Fruit fly (Drosophila melanogaster) whole organism, embryonic: ENCODE measurements around the gene ps.

ENCODE experiments used
- CG10147 ChIP-seq: fragments of 200-800 bp; sonication (Bioruptor generic); optimal IDR thresholded peaks from 2 replicates; lab custom pipeline; 2019; ENCODE audit warnings: missing biosample characterization, mild to moderate bottlenecking, missing genetic modification characterization, moderate library complexity
- CG10274 ChIP-seq: fragments of 200-800 bp; sonication (Bioruptor generic); optimal IDR thresholded peaks from 3 replicates; lab custom pipeline; 2017; ENCODE audit warnings: missing biosample characterization, mild to moderate bottlenecking, missing genetic modification characterization
- CG10366 ChIP-seq: fragments of 200-800 bp; sonication (Bioruptor generic); IDR thresholded peaks from 2 replicates; pipeline ENCODE4 v1.3.6; 2022; ENCODE audit warnings: missing biosample characterization, missing genetic modification characterization
- CG10543 ChIP-seq: fragments of 200-800 bp; sonication (Bioruptor generic); optimal IDR thresholded peaks from 3 replicates; lab custom pipeline; 2017; ENCODE audit warnings: missing biosample characterization, mild to moderate bottlenecking, missing genetic modification characterization, moderate library complexity
- CG11085 ChIP-seq: fragments of 200-800 bp; sonication (Bioruptor generic); IDR thresholded peaks from 2 replicates; pipeline ENCODE4 v1.3.6; 2022; ENCODE audit warnings: missing biosample characterization, missing genetic modification characterization
- CG11504 ChIP-seq: fragments of 200-800 bp; sonication (Bioruptor generic); optimal IDR thresholded peaks from 3 replicates; lab custom pipeline; 2019; ENCODE audit warnings: missing biosample characterization, mild to moderate bottlenecking, missing genetic modification characterization, moderate library complexity
- CG12299 ChIP-seq: fragments of 200-800 bp; sonication (Bioruptor generic); optimal IDR thresholded peaks from 2 replicates; lab custom pipeline; 2018; ENCODE audit warnings: missing biosample characterization, mild to moderate bottlenecking, missing genetic modification characterization
- CG16815 ChIP-seq: fragments of 200-800 bp; sonication (Bioruptor generic); optimal IDR thresholded peaks from 3 replicates; lab custom pipeline; 2017; ENCODE audit warnings: missing biosample characterization, mild to moderate bottlenecking, missing genetic modification characterization
- CG17568 ChIP-seq: fragments of 200-800 bp; sonication (Bioruptor generic); optimal IDR thresholded peaks from 2 replicates; lab custom pipeline; 2018; ENCODE audit warnings: missing biosample characterization, mild to moderate bottlenecking, missing genetic modification characterization, moderate library complexity
- CG17829 ChIP-seq: fragments of 200-800 bp; optimal IDR thresholded peaks from 2 replicates; lab custom pipeline; 2019; ENCODE audit warnings: missing biosample characterization, mild to moderate bottlenecking, missing genetic modification characterization, moderate library complexity
- CG18011 ChIP-seq: fragments of 200-800 bp; sonication (Bioruptor generic); optimal IDR thresholded peaks from 2 replicates; lab custom pipeline; 2017; ENCODE audit warnings: missing biosample characterization, missing genetic modification characterization, mild to moderate bottlenecking, moderate library complexity, missing genotype
- CG18599 ChIP-seq: fragments of 200-800 bp; sonication (Bioruptor generic); optimal IDR thresholded peaks from 3 replicates; lab custom pipeline; 2017; ENCODE audit warnings: missing biosample characterization, missing genetic modification characterization, mild to moderate bottlenecking, moderate library complexity, missing genetic modification reagents
- CG18764 ChIP-seq: fragments of 200-800 bp; sonication (Bioruptor generic); optimal IDR thresholded peaks from 3 replicates; lab custom pipeline; 2016; ENCODE audit warnings: missing biosample characterization, missing genetic modification characterization
- CG2116 ChIP-seq: fragments of 200-800 bp; sonication (Bioruptor generic); optimal IDR thresholded peaks from 3 replicates; lab custom pipeline; 2018; ENCODE audit warnings: missing biosample characterization, mild to moderate bottlenecking, missing genetic modification characterization
- CG2875 ChIP-seq: fragments of 200-800 bp; sonication (Bioruptor generic); optimal IDR thresholded peaks from 2 replicates; lab custom pipeline; 2017; ENCODE audit warnings: missing biosample characterization, mild to moderate bottlenecking, missing genetic modification characterization, missing genetic modification reagents
- CG30020 ChIP-seq: fragments of 200-800 bp; optimal IDR thresholded peaks from 2 replicates; lab custom pipeline; 2019; ENCODE audit warnings: missing biosample characterization, mild to moderate bottlenecking, missing genetic modification characterization, moderate library complexity
- CG30431 ChIP-seq: fragments of 200-800 bp; sonication (Bioruptor generic); optimal IDR thresholded peaks from 2 replicates; lab custom pipeline; 2017; ENCODE audit warnings: missing biosample characterization, missing genetic modification characterization
- CG34224 ChIP-seq: fragments of 200-800 bp; sonication (Bioruptor generic); IDR thresholded peaks from 3 replicates; pipeline ENCODE4 v1.3.6; 2022; ENCODE audit warnings: missing biosample characterization, missing genetic modification characterization; ENCODE audit not compliant: partially characterized antibody
- CG6689 ChIP-seq: fragments of 200-800 bp; sonication (Bioruptor generic); IDR thresholded peaks from 2 replicates; pipeline ENCODE4 v1.3.6; 2022; ENCODE audit warnings: missing biosample characterization, missing genetic modification characterization
- CG7556 ChIP-seq: fragments of 200-800 bp; sonication (Bioruptor generic); optimal IDR thresholded peaks from 2 replicates; lab custom pipeline; 2017; ENCODE audit warnings: missing biosample characterization, mild to moderate bottlenecking, missing genetic modification characterization
- CG8388 ChIP-seq: fragments of 200-800 bp; sonication (Bioruptor generic); optimal IDR thresholded peaks from 2 replicates; lab custom pipeline; 2019; ENCODE audit warnings: missing biosample characterization, mild to moderate bottlenecking, missing genetic modification characterization, moderate library complexity
- CG9215 ChIP-seq: fragments of 200-800 bp; sonication (Bioruptor generic); IDR thresholded peaks from 2 replicates; pipeline ENCODE4 v1.3.6; 2022; ENCODE audit warnings: missing biosample characterization, missing genetic modification characterization
- Dp ChIP-seq: fragments of 200-800 bp; sonication (Bioruptor generic); optimal IDR thresholded peaks from 2 replicates; lab custom pipeline; 2018; ENCODE audit warnings: missing biosample characterization, mild to moderate bottlenecking, missing genetic modification characterization, moderate library complexity
- E2f2 ChIP-seq: fragments of 200-800 bp; sonication (Bioruptor generic); IDR thresholded peaks from 2 replicates; pipeline ENCODE4 v1.3.6; 2022; ENCODE audit warnings: missing biosample characterization, missing genetic modification characterization
- Fer2 ChIP-seq: fragments of 200-800 bp; sonication (Bioruptor generic); optimal IDR thresholded peaks from 2 replicates; lab custom pipeline; 2018; ENCODE audit warnings: missing biosample characterization, mild to moderate bottlenecking, missing genetic modification characterization, moderate library complexity
- HLH4C ChIP-seq: fragments of 200-800 bp; sonication (Bioruptor generic); IDR thresholded peaks from 3 replicates; pipeline ENCODE4 v1.3.6; 2022; ENCODE audit warnings: missing biosample characterization, missing genetic modification characterization; ENCODE audit not compliant: partially characterized antibody
- Pdp1 ChIP-seq, 2 experiments: fragments of 200-800 bp; sonication (Bioruptor generic); optimal IDR thresholded peaks; 3 replicates each; lab custom pipeline; 2016; ENCODE audit warnings: missing biosample characterization in 2 of 2, missing genetic modification characterization in 2 of 2, mild to moderate bottlenecking in 1 of 2, moderate library complexity in 1 of 2
- Sry-β ChIP-seq: fragments of 200-800 bp; sonication (Bioruptor generic); optimal IDR thresholded peaks from 2 replicates; lab custom pipeline; 2018; ENCODE audit warnings: missing biosample characterization, mild to moderate bottlenecking, missing genetic modification characterization, moderate library complexity
- Xbp1 ChIP-seq: fragments of 200-800 bp; sonication (Bioruptor generic); optimal IDR thresholded peaks from 3 replicates; lab custom pipeline; 2016; ENCODE audit warnings: missing biosample characterization, mild to moderate bottlenecking, missing genetic modification characterization
- bcd ChIP-seq: fragments of 200-800 bp; sonication (Bioruptor generic); optimal IDR thresholded peaks from 2 replicates; lab custom pipeline; 2017; ENCODE audit warnings: missing biosample characterization, mild to moderate bottlenecking, missing genetic modification characterization
- caup ChIP-seq: fragments of 200-800 bp; sonication (Bioruptor generic); optimal IDR thresholded peaks from 3 replicates; lab custom pipeline; 2017; ENCODE audit warnings: missing biosample characterization, mild to moderate bottlenecking, missing genetic modification characterization, moderate library complexity; ENCODE audit not compliant: severe bottlenecking
- cg ChIP-seq: fragments of 200-800 bp; sonication (Bioruptor generic); optimal IDR thresholded peaks from 3 replicates; lab custom pipeline; 2019; ENCODE audit warnings: missing biosample characterization, mild to moderate bottlenecking, missing genetic modification characterization, moderate library complexity
- crc ChIP-seq: fragments of 200-800 bp; sonication (Bioruptor generic); optimal IDR thresholded peaks from 2 replicates; lab custom pipeline; 2016; ENCODE audit warnings: missing biosample characterization, missing genetic modification characterization
- en ChIP-seq: fragments of 200-800 bp; sonication (Bioruptor generic); optimal IDR thresholded peaks from 2 replicates; lab custom pipeline; 2016; ENCODE audit warnings: missing biosample characterization, missing genetic modification characterization
- fd102C ChIP-seq: fragments of 200-800 bp; sonication (Bioruptor generic); optimal IDR thresholded peaks from 2 replicates; lab custom pipeline; 2018; ENCODE audit warnings: missing biosample characterization, mild to moderate bottlenecking, missing genetic modification characterization, moderate library complexity
- gcm2 ChIP-seq: fragments of 200-800 bp; sonication (Bioruptor generic); optimal IDR thresholded peaks from 2 replicates; lab custom pipeline; 2016; ENCODE audit warnings: missing biosample characterization, missing genetic modification characterization
- hbn ChIP-seq: fragments of 200-800 bp; sonication (Bioruptor generic); IDR thresholded peaks from 2 replicates; pipeline ENCODE4 v1.3.6; 2022; ENCODE audit warnings: missing biosample characterization, missing genetic modification characterization; ENCODE audit not compliant: partially characterized antibody
- jigr1 ChIP-seq: fragments of 200-800 bp; sonication (Bioruptor generic); IDR thresholded peaks from 3 replicates; pipeline ENCODE4 v1.3.6; 2022; ENCODE audit warnings: missing biosample characterization, missing genetic modification characterization
- jing ChIP-seq: fragments of 200-800 bp; sonication (Bioruptor generic); optimal IDR thresholded peaks from 2 replicates; lab custom pipeline; 2018; ENCODE audit warnings: missing biosample characterization, mild to moderate bottlenecking, missing genetic modification characterization
- ken ChIP-seq: fragments of 200-800 bp; sonication (Bioruptor generic); IDR thresholded peaks from 3 replicates; pipeline ENCODE4 v1.3.6; 2022; ENCODE audit warnings: missing biosample characterization, missing genetic modification characterization
- lab ChIP-seq: fragments of 200-800 bp; sonication (Bioruptor generic); optimal IDR thresholded peaks from 3 replicates; lab custom pipeline; 2017; ENCODE audit warnings: missing biosample characterization, missing genetic modification characterization, mild to moderate bottlenecking, moderate library complexity, missing genetic modification reagents
- nerfin-1 ChIP-seq: fragments of 200-800 bp; sonication (Bioruptor generic); optimal IDR thresholded peaks from 3 replicates; lab custom pipeline; 2019; ENCODE audit warnings: missing biosample characterization, mild to moderate bottlenecking, missing genetic modification characterization, moderate library complexity
- onecut ChIP-seq: fragments of 200-800 bp; sonication (Bioruptor generic); IDR thresholded peaks from 2 replicates; pipeline ENCODE4 v1.3.6; 2022; ENCODE audit warnings: missing biosample characterization, missing genetic modification characterization
- salm ChIP-seq: fragments of 200-800 bp; sonication (Bioruptor generic); optimal IDR thresholded peaks from 2 replicates; lab custom pipeline; 2018; ENCODE audit warnings: missing biosample characterization, mild to moderate bottlenecking, missing genetic modification characterization
- stc ChIP-seq: fragments of 200-800 bp; sonication (Bioruptor generic); IDR thresholded peaks from 2 replicates; pipeline ENCODE4 v1.3.6; 2022; ENCODE audit warnings: missing biosample characterization, missing genetic modification characterization
- stwl ChIP-seq: fragments of 200-800 bp; sonication (Bioruptor generic); optimal IDR thresholded peaks from 3 replicates; lab custom pipeline; 2018; ENCODE audit warnings: missing biosample characterization, mild to moderate bottlenecking, missing genetic modification characterization, moderate library complexity
- unc-4 ChIP-seq: fragments of 200-800 bp; sonication (Bioruptor generic); IDR thresholded peaks from 2 replicates; pipeline ENCODE4 v1.3.6; 2022; ENCODE audit warnings: missing biosample characterization, missing genetic modification characterization; ENCODE audit not compliant: partially characterized antibody
- zen ChIP-seq: fragments of 200-800 bp; sonication (Bioruptor generic); optimal IDR thresholded peaks from 3 replicates; lab custom pipeline; 2018; ENCODE audit warnings: missing biosample characterization, mild to moderate bottlenecking, missing genetic modification characterization, moderate library complexity

Gene ps

DNA sequence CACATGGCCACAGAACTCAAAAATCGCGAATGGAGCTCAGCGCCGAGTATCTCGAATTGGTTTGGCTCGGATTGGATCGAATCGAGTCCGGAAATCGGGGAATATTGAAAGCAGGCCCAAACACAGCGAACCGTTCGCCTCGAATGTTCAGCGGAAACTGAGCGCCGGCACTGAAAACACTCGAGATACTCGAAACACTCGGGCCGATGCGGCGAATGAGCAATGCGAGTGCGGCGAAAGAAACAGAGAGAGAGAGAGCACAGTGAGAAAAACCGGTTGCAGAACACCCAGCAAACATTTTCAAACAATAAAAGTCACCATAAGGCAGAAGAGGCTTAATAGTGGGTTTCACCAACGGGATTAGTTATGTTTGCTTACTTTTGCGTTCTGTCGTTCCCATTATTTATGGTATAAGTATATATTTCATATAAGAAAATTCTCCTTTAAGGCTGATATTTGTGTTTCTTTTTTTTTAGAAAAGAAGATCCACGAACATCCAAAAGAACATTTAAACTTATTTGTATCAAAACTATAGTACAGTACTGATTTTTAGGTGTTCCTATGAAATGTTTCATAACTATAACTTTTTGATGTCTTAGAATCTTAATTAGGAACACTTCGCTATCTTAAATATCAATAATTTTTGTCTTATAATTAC is 23.2 kb upstream of the ps start, which contains the start of gene FER (continued):
- TF ChIP-seq stc (GFP tag; lab: Robert Waterston, UW) (peak; percentile 46; the same call in 1 of the 2 replicates), crc (GFP tag; lab: Kevin White, UChicago) (no peak), Fer2 (no peak), zen (tag; lab: Kevin White, UChicago) (no peak), CG30431 (GFP tag; lab: Kevin White, UChicago) (no peak), Dp (GFP tag; lab: Kevin White, UChicago) (no peak), CG18599 (GFP tag; lab: Kevin White, UChicago) (peak; percentile 45), bcd (no peak), onecut (GFP tag; lab: Robert Waterston, UW) (peak; percentile 58), CG9215 (GFP tag; lab: Robert Waterston, UW) (no peak), CG8388 (GFP tag; lab: Kevin White, UChicago) (peak; percentile 29), CG6689 (GFP tag; lab: Robert Waterston, UW) (no peak), jigr1 (GFP tag; lab: Robert Waterston, UW) (no peak), jing (no peak), cg (GFP tag; lab: Kevin White, UChicago) (no peak), Pdp1 (GFP tag; optimal IDR thresholded peaks at IDR 0.05; lab: Kevin White, UChicago) (peak in 1 of 2 experiments; percentile 24), CG7556 (GFP tag; lab: Kevin White, UChicago) (no peak), CG17829 (peak; percentile 40), CG18011 (no peak), Xbp1 (GFP tag; lab: Kevin White, UChicago) (no peak), CG17568 (peak; percentile 35), stwl (no peak), E2f2 (GFP tag; lab: Robert Waterston, UW) (no peak; the same call in 1 of the 2 replicates), CG10543 (GFP tag; lab: Kevin White, UChicago) (peak; percentile 72), CG16815 (GFP tag; lab: Kevin White, UChicago) (no peak), CG2875 (GFP tag; lab: Kevin White, UChicago) (peak; percentile 14), caup (GFP tag; lab: Kevin White, UChicago) (peak; percentile 66), CG11504 (tag; lab: Kevin White, UChicago) (peak; percentile 1), lab (GFP tag; lab: Kevin White, UChicago) (peak; percentile 62), CG10274 (no peak), hbn (GFP tag; lab: Robert Waterston, UW) (0 out of 2 replicates have a peak, but pooled peaks have one; percentile 15), unc-4 (GFP tag; lab: Robert Waterston, UW) (peak; percentile 55), fd102C (GFP tag; lab: Kevin White, UChicago) (no peak), en (GFP tag; lab: Kevin White, UChicago) (no peak), CG10366 (GFP tag; lab: Robert Waterston, UW) (no peak), CG2116 (no peak), ken (GFP tag; lab: Robert Waterston, UW) (peak; percentile 47; the same call in 1 of the 3 replicates), CG10147 (GFP tag; lab: Kevin White, UChicago) (no peak), salm (tag; lab: Kevin White, UChicago) (peak; percentile 40), CG18764 (no peak), Sry-β (GFP tag; lab: Kevin White, UChicago) (no peak), CG30020 (tag; lab: Kevin White, UChicago) (no peak), CG12299 (tag; lab: Kevin White, UChicago) (peak; percentile 38), HLH4C (GFP tag; lab: Robert Waterston, UW) (peak; percentile 54; the same call in 2 of the 3 replicates), nerfin-1 (peak; percentile 45), CG11085 (GFP tag; lab: Robert Waterston, UW) (no peak), gcm2 (GFP tag; lab: Kevin White, UChicago) (no peak), CG34224 (GFP tag; lab: Robert Waterston, UW) (peak; percentile 68; the same call in 1 of the 3 replicates)
